Worm (Caenorhabditis elegans): Measurements from ENCODE around the gene F56C3.1.

Gene F56C3.1

ce11 chrX:1358295-1358694 is 28.8 kb upstream of the F56C3.1 start, which contains the start of gene F56C3.3:
Gene F56C3.3 (minus strand): TSS chrX:1358395.
- no peak for TF ChIP-seq unc-39 (tag; optimal IDR thresholded peaks at IDR 0.05)
- TF ChIP-seq ceh-83 (GFP tag; optimal IDR thresholded peaks at IDR 0.05): no peak
- no peak for TF ChIP-seq cnd-1 (tag; optimal IDR thresholded peaks at IDR 0.05)
- no peak for TF ChIP-seq M03D4.4 (tag; optimal IDR thresholded peaks at IDR 0.05)
- no peak for TF ChIP-seq snpc-4 (tag; optimal IDR thresholded peaks at IDR 0.05)
- no peak for TF ChIP-seq ham-2 (GFP tag; optimal IDR thresholded peaks at IDR 0.05)
- TF ChIP-seq lsy-2 (tag; optimal IDR thresholded peaks at IDR 0.05): no peak
- TF ChIP-seq mep-1 (tag; optimal IDR thresholded peaks at IDR 0.05): no peak
- no peak for TF ChIP-seq lin-32 (GFP tag; optimal IDR thresholded peaks at IDR 0.05)
- TF ChIP-seq nhr-12 (tag; optimal IDR thresholded peaks at IDR 0.05): no peak

ce11 chrX:1360631-1361030 is 26.5 kb upstream of the F56C3.1 start, which contains the start of gene F56C3.4:
Gene F56C3.4 (minus strand): TSS chrX:1360731.
- no peak for TF ChIP-seq elt-1 (tag; optimal IDR thresholded peaks at IDR 0.05; ENCODE audit: borderline replicate concordance, insufficient read depth)
- no peak for TF ChIP-seq sptf-1 (tag; optimal IDR thresholded peaks at IDR 0.05)
- no peak for TF ChIP-seq bed-3 (GFP tag; optimal IDR thresholded peaks at IDR 0.05)
- TF ChIP-seq lin-13 (tag; optimal IDR thresholded peaks at IDR 0.05): no peak
- no peak for TF ChIP-seq flh-1 (GFP tag; optimal IDR thresholded peaks at IDR 0.05)
- no peak for TF ChIP-seq nhr-237 (tag; optimal IDR thresholded peaks at IDR 0.05)
- TF ChIP-seq unc-39 (tag; optimal IDR thresholded peaks at IDR 0.05): no peak
- TF ChIP-seq zip-8 (tag; optimal IDR thresholded peaks at IDR 0.05): no peak

ce11 chrX:1367416-1367815 is 19.7 kb upstream of the F56C3.1 start, which contains the start of gene dgn-2:
Gene dgn-2 (minus strand): TSS chrX:1367516.
- TF ChIP-seq unc-120 (tag; optimal IDR thresholded peaks at IDR 0.05; ENCODE audit: poor library complexity, severe bottlenecking) (no peak), pha-4 (tag; optimal IDR thresholded peaks at IDR 0.05) (no peak), nhr-237 (tag; optimal IDR thresholded peaks at IDR 0.05) (no peak), ceh-43 (GFP tag; optimal IDR thresholded peaks at IDR 0.05) (no peak)

- TF ChIP-seq unc-62 (GFP tag; optimal IDR thresholded peaks at IDR 0.05): no peak
- no peak for TF ChIP-seq hlh-1 (tag; optimal IDR thresholded peaks at IDR 0.05)
- TF ChIP-seq ham-2 (GFP tag; optimal IDR thresholded peaks at IDR 0.05): no peak
- TF ChIP-seq ceh-83 (GFP tag; optimal IDR thresholded peaks at IDR 0.05): no peak
- no peak for TF ChIP-seq mep-1 (tag; optimal IDR thresholded peaks at IDR 0.05)
Measured at ce11 chrX:1370736-1371281, 16.3 kb upstream of the F56C3.1 start, which contains the start of gene F56C3.7. Gene F56C3.7 (minus strand): TSS chrX:1370786.

- no peak for TF ChIP-seq nhr-2 (tag; optimal IDR thresholded peaks at IDR 0.05)
Measured at ce11 chrX:1371688-1372087, 15.4 kb upstream of the F56C3.1 start, which contains the start of gene fbxa-190. Gene fbxa-190 (plus strand): TSS chrX:1372012.

- TF ChIP-seq pha-4 (tag; optimal IDR thresholded peaks at IDR 0.05) (no peak), unc-120 (tag; optimal IDR thresholded peaks at IDR 0.05; ENCODE audit: poor library complexity, severe bottlenecking) (no peak), ceh-83 (GFP tag; optimal IDR thresholded peaks at IDR 0.05) (no peak), nhr-28 (tag; optimal IDR thresholded peaks at IDR 0.05) (no peak), ceh-43 (GFP tag; optimal IDR thresholded peaks at IDR 0.05) (no peak), unc-62 (GFP tag; optimal IDR thresholded peaks at IDR 0.05) (no peak), mls-2 (tag; optimal IDR thresholded peaks at IDR 0.05) (no peak), unc-39 (tag; optimal IDR thresholded peaks at IDR 0.05) (no peak), flh-1 (GFP tag; optimal IDR thresholded peaks at IDR 0.05) (no peak), drap-1 (GFP tag; optimal IDR thresholded peaks at IDR 0.05) (no peak), ces-1 (GFP tag; optimal IDR thresholded peaks at IDR 0.05) (no peak), tbx-8 (GFP tag; optimal IDR thresholded peaks at IDR 0.05) (no peak), sptf-1 (tag; optimal IDR thresholded peaks at IDR 0.05) (no peak), sem-2 (GFP tag; optimal IDR thresholded peaks at IDR 0.05) (no peak), bed-3 (GFP tag; optimal IDR thresholded peaks at IDR 0.05) (no peak), blmp-1 (tag; optimal IDR thresholded peaks at IDR 0.05) (no peak), lsy-2 (tag; optimal IDR thresholded peaks at IDR 0.05) (no peak), mep-1 (tag; optimal IDR thresholded peaks at IDR 0.05) (no peak), ham-2 (GFP tag; optimal IDR thresholded peaks at IDR 0.05) (no peak), lin-13 (tag; optimal IDR thresholded peaks at IDR 0.05) (no peak)
Measured at ce11 chrX:1372464-1372863, 14.7 kb upstream of the F56C3.1 start.

Data from whole organism, mixed stage, embryonic.